Fruit fly (Drosophila melanogaster) whole organism, prepupa: ENCODE data around the gene CG31867.
A peak's percentile ranks its signal among the peaks of the same experiment; 100 is the strongest.

Source experiments
- Blimp-1 ChIP-seq: fragments of 200-800 bp; sonication (Bioruptor generic); optimal IDR thresholded peaks from 3 replicates; lab custom pipeline; 2017; ENCODE audit warnings: missing biosample characterization, missing genetic modification characterization, mild to moderate bottlenecking, moderate library complexity, missing genetic modification reagents
- CG10631 ChIP-seq: fragments of 200-800 bp; sonication (Bioruptor generic); optimal IDR thresholded peaks from 2 replicates; lab custom pipeline; 2016; ENCODE audit warnings: missing biosample characterization, missing genetic modification characterization
- CG10669 ChIP-seq: fragments of 200-800 bp; sonication (Bioruptor generic); optimal IDR thresholded peaks from 3 replicates; lab custom pipeline; 2018; ENCODE audit warnings: missing biosample characterization, mild to moderate bottlenecking, missing genetic modification characterization, moderate library complexity
- CG11762 ChIP-seq: fragments of 200-800 bp; sonication (Bioruptor generic); optimal IDR thresholded peaks from 3 replicates; lab custom pipeline; 2016; ENCODE audit warnings: missing biosample characterization, missing genetic modification characterization; ENCODE audit not compliant: insufficient read depth
- CG11902 ChIP-seq: fragments of 200-800 bp; sonication (Bioruptor generic); optimal IDR thresholded peaks from 3 replicates; lab custom pipeline; 2016; ENCODE audit warnings: missing biosample characterization, missing genetic modification characterization
- CG1621 ChIP-seq: fragments of 200-800 bp; sonication (Bioruptor generic); optimal IDR thresholded peaks from 3 replicates; lab custom pipeline; 2018; ENCODE audit warnings: missing biosample characterization, mild to moderate bottlenecking, missing genetic modification characterization
- CG16779 ChIP-seq: fragments of 200-800 bp; sonication (Bioruptor generic); optimal IDR thresholded peaks from 3 replicates; lab custom pipeline; 2017; ENCODE audit warnings: missing biosample characterization, mild to moderate bottlenecking, missing genetic modification characterization
- CG3032 ChIP-seq: fragments of 200-800 bp; optimal IDR thresholded peaks from 2 replicates; lab custom pipeline; 2019; ENCODE audit warnings: missing biosample characterization, mild to moderate bottlenecking, missing genetic modification characterization, moderate library complexity
- CG31627 ChIP-seq: fragments of 200-800 bp; sonication (Bioruptor generic); optimal IDR thresholded peaks from 3 replicates; lab custom pipeline; 2016; ENCODE audit warnings: missing biosample characterization, missing genetic modification characterization
- CG32006 ChIP-seq: fragments of 200-800 bp; sonication (Bioruptor generic); optimal IDR thresholded peaks from 3 replicates; lab custom pipeline; 2017; ENCODE audit warnings: missing biosample characterization, mild to moderate bottlenecking, missing genetic modification characterization
- CG34406 ChIP-seq: fragments of 200-800 bp; sonication (Bioruptor generic); optimal IDR thresholded peaks from 3 replicates; lab custom pipeline; 2016; ENCODE audit warnings: missing biosample characterization, missing genetic modification characterization
- CG3919 ChIP-seq: fragments of 200-800 bp; sonication (Bioruptor generic); optimal IDR thresholded peaks from 3 replicates; lab custom pipeline; 2016; ENCODE audit warnings: missing biosample characterization, missing genetic modification characterization
- CG4318 ChIP-seq: fragments of 200-800 bp; sonication (Bioruptor generic); optimal IDR thresholded peaks from 3 replicates; lab custom pipeline; 2017; ENCODE audit warnings: missing biosample characterization, mild to moderate bottlenecking, missing genetic modification characterization
- CG6163 ChIP-seq: fragments of 200-800 bp; sonication (Bioruptor generic); IDR thresholded peaks from 3 replicates; pipeline ENCODE4 v1.3.6; 2022; ENCODE audit warnings: missing biosample characterization, missing genetic modification characterization
- CG6276 ChIP-seq: fragments of 200-800 bp; sonication (Bioruptor generic); optimal IDR thresholded peaks from 2 replicates; lab custom pipeline; 2017; ENCODE audit warnings: missing biosample characterization, mild to moderate bottlenecking, missing genetic modification characterization
- CG6792 ChIP-seq: fragments of 200-800 bp; sonication (Bioruptor generic); optimal IDR thresholded peaks from 3 replicates; lab custom pipeline; 2016; ENCODE audit warnings: missing biosample characterization, missing genetic modification characterization
- CG7368 ChIP-seq: fragments of 200-800 bp; sonication (Bioruptor generic); optimal IDR thresholded peaks from 3 replicates; lab custom pipeline; 2016; ENCODE audit warnings: missing biosample characterization, missing genetic modification characterization
- CG8119 ChIP-seq: fragments of 200-800 bp; sonication (Bioruptor generic); IDR thresholded peaks from 3 replicates; pipeline ENCODE4 v1.3.6; 2022; ENCODE audit warnings: missing biosample characterization, missing genetic modification characterization
- CG8632 ChIP-seq: fragments of 200-800 bp; sonication (Bioruptor generic); optimal IDR thresholded peaks from 3 replicates; lab custom pipeline; 2016; ENCODE audit warnings: missing biosample characterization, missing genetic modification characterization
- CG9139 ChIP-seq: fragments of 200-800 bp; sonication (Bioruptor generic); optimal IDR thresholded peaks from 3 replicates; lab custom pipeline; 2017; ENCODE audit warnings: missing biosample characterization, mild to moderate bottlenecking, missing genetic modification characterization
- Eip75B ChIP-seq: fragments of 200-800 bp; sonication (Bioruptor generic); optimal IDR thresholded peaks from 3 replicates; lab custom pipeline; 2016; ENCODE audit warnings: missing biosample characterization, missing genetic modification characterization
- Eip93F ChIP-seq: fragments of 200-800 bp; sonication (Bioruptor generic); optimal IDR thresholded peaks from 2 replicates; lab custom pipeline; 2016; ENCODE audit warnings: missing biosample characterization, mild to moderate bottlenecking, missing genetic modification characterization
- Ets21C ChIP-seq: fragments of 200-800 bp; sonication (Bioruptor generic); optimal IDR thresholded peaks from 3 replicates; lab custom pipeline; 2016; ENCODE audit warnings: missing biosample characterization, missing genetic modification characterization
- Ets96B ChIP-seq: fragments of 200-800 bp; optimal IDR thresholded peaks from 2 replicates; lab custom pipeline; 2019; ENCODE audit warnings: missing biosample characterization, mild to moderate bottlenecking, missing genetic modification characterization, moderate library complexity
- Gug ChIP-seq: fragments of 200-800 bp; sonication (Bioruptor generic); IDR thresholded peaks from 2 replicates; pipeline ENCODE4 v1.3.6; 2022; ENCODE audit warnings: missing biosample characterization, missing genetic modification characterization
- Hr38 ChIP-seq: sonication (Bioruptor generic); optimal IDR thresholded peaks from 2 replicates; lab custom pipeline; 2016; ENCODE audit warnings: missing biosample characterization, missing genetic modification characterization
- Hr39 ChIP-seq: fragments of 200-800 bp; sonication (Bioruptor generic); optimal IDR thresholded peaks from 2 replicates; lab custom pipeline; 2016; ENCODE audit warnings: missing biosample characterization, missing genetic modification characterization
- Met ChIP-seq: fragments of 200-800 bp; sonication (Bioruptor generic); optimal IDR thresholded peaks from 3 replicates; lab custom pipeline; 2016; ENCODE audit warnings: missing biosample characterization, missing genetic modification characterization
- OdsH ChIP-seq: fragments of 200-800 bp; sonication (Bioruptor generic); optimal IDR thresholded peaks from 3 replicates; lab custom pipeline; 2016; ENCODE audit warnings: missing biosample characterization, missing genetic modification characterization
- Smox ChIP-seq: fragments of 200-800 bp; sonication (Bioruptor generic); optimal IDR thresholded peaks from 3 replicates; lab custom pipeline; 2016; ENCODE audit warnings: missing biosample characterization, missing genetic modification characterization
- Sox102F ChIP-seq: fragments of 200-800 bp; sonication (Bioruptor generic); optimal IDR thresholded peaks from 2 replicates; lab custom pipeline; 2016; ENCODE audit warnings: missing biosample characterization, mild to moderate bottlenecking, missing genetic modification characterization
- achi ChIP-seq: fragments of 200-800 bp; sonication (Bioruptor generic); optimal IDR thresholded peaks from 3 replicates; lab custom pipeline; 2016; ENCODE audit warnings: missing biosample characterization, missing genetic modification characterization
- acj6 ChIP-seq: fragments of 200-800 bp; sonication (Bioruptor generic); optimal IDR thresholded peaks from 3 replicates; lab custom pipeline; 2016; ENCODE audit warnings: missing biosample characterization, missing genetic modification characterization
- cyc ChIP-seq: fragments of 200-800 bp; sonication (Bioruptor generic); optimal IDR thresholded peaks from 3 replicates; lab custom pipeline; 2016; ENCODE audit warnings: missing biosample characterization, missing genetic modification characterization
- dac ChIP-seq: fragments of 200-800 bp; sonication (Bioruptor generic); optimal IDR thresholded peaks from 2 replicates; lab custom pipeline; 2017; ENCODE audit warnings: missing biosample characterization, mild to moderate bottlenecking, missing genetic modification characterization
- eg ChIP-seq: fragments of 200-800 bp; sonication (Bioruptor generic); IDR thresholded peaks from 3 replicates; pipeline ENCODE4 v1.3.6; 2022; ENCODE audit warnings: missing biosample characterization, missing genetic modification characterization
- esn ChIP-seq: fragments of 200-800 bp; sonication (Bioruptor generic); optimal IDR thresholded peaks from 2 replicates; lab custom pipeline; 2016; ENCODE audit warnings: missing biosample characterization, mild to moderate bottlenecking, missing genetic modification characterization, moderate library complexity
- fd59A ChIP-seq: fragments of 200-800 bp; sonication (Bioruptor generic); optimal IDR thresholded peaks from 2 replicates; lab custom pipeline; 2017; ENCODE audit warnings: missing biosample characterization, mild to moderate bottlenecking, missing genetic modification characterization, missing genetic modification reagents
- fd85E ChIP-seq: fragments of 200-800 bp; sonication (Bioruptor generic); optimal IDR thresholded peaks from 3 replicates; lab custom pipeline; 2016; ENCODE audit warnings: missing biosample characterization, missing genetic modification characterization
- fkh ChIP-seq: fragments of 200-800 bp; sonication (Bioruptor generic); optimal IDR thresholded peaks from 3 replicates; lab custom pipeline; 2017; ENCODE audit warnings: missing biosample characterization, mild to moderate bottlenecking, missing genetic modification characterization, moderate library complexity
- lz ChIP-seq: fragments of 200-800 bp; sonication (Bioruptor generic); optimal IDR thresholded peaks from 3 replicates; lab custom pipeline; 2016; ENCODE audit warnings: missing biosample characterization, missing genetic modification characterization
- net ChIP-seq: fragments of 200-800 bp; sonication (Bioruptor generic); optimal IDR thresholded peaks from 3 replicates; lab custom pipeline; 2016; ENCODE audit warnings: missing biosample characterization, missing genetic modification characterization
- pdm3 ChIP-seq: fragments of 200-800 bp; sonication (Bioruptor generic); optimal IDR thresholded peaks from 3 replicates; lab custom pipeline; 2016; ENCODE audit warnings: missing biosample characterization, missing genetic modification characterization
- salr ChIP-seq, 2 experiments: fragments of 200-800 bp; sonication (Bioruptor generic); optimal IDR thresholded peaks; 3 replicates each; lab custom pipeline; 2016 to 2018; ENCODE audit warnings: missing biosample characterization in 2 of 2, missing genetic modification characterization in 2 of 2, mild to moderate bottlenecking in 1 of 2
- spab ChIP-seq: fragments of 200-800 bp; sonication (Bioruptor generic); optimal IDR thresholded peaks from 2 replicates; lab custom pipeline; 2017; ENCODE audit warnings: missing biosample characterization, mild to moderate bottlenecking, missing genetic modification characterization, missing genetic modification reagents
- ss ChIP-seq, 2 experiments: fragments of 200-800 bp; sonication (Bioruptor generic); optimal IDR thresholded peaks; 2 replicates in 1 of 2; 3 replicates in 1 of 2; lab custom pipeline; 2017 to 2018; ENCODE audit warnings: mild to moderate bottlenecking in 2 of 2, missing biosample characterization in 2 of 2, missing genetic modification characterization in 2 of 2, moderate library complexity in 1 of 2

The CG31867 gene

dm6 chr2L:11192691-11193090, 47.5 kb upstream of the CG31867 start (continued):
- TF ChIP-seq net (peak; percentile 5), lz (GFP tag; lab: Kevin White, UChicago) (no peak), Eip93F (GFP tag; lab: Kevin White, UChicago) (no peak), CG11762 (GFP tag; lab: Kevin White, UChicago) (no peak), CG32006 (GFP tag; lab: Kevin White, UChicago) (peak; percentile 63), CG8119 (peak; percentile 40; the same call in 1 of the 3 replicates), cyc (GFP tag; lab: Kevin White, UChicago) (no peak), CG11902 (GFP tag; lab: Kevin White, UChicago) (no peak), pdm3 (GFP tag; lab: Kevin White, UChicago) (peak; percentile 47), Gug (GFP tag; lab: Robert Waterston, UW) (0 out of 2 replicates have a peak, but pooled peaks have one; percentile 16), CG6163 (GFP tag; lab: Robert Waterston, UW) (no peak)

dm6 chr2L:11190165-11190564, 44.9 kb upstream of the CG31867 start:
- TF ChIP-seq CG10631 (no peak), cyc (GFP tag; lab: Kevin White, UChicago) (no peak), Hr38 (GFP tag; lab: Kevin White, UChicago) (no peak), achi (no peak), CG9139 (GFP tag; lab: Kevin White, UChicago) (no peak), CG6792 (GFP tag; lab: Kevin White, UChicago) (no peak), CG1621 (no peak), dac (GFP tag; lab: Kevin White, UChicago) (no peak), CG11762 (GFP tag; lab: Kevin White, UChicago) (no peak), Ets96B (tag; lab: Kevin White, UChicago) (no peak), esn (GFP tag; lab: Kevin White, UChicago) (no peak), Blimp-1 (GFP tag; lab: Kevin White, UChicago) (no peak), Hr39 (GFP tag; lab: Kevin White, UChicago) (no peak), CG4318 (GFP tag; lab: Kevin White, UChicago) (no peak), spab (GFP tag; lab: Kevin White, UChicago) (no peak), eg (GFP tag; lab: Robert Waterston, UW) (no peak), ss (GFP tag; optimal IDR thresholded peaks at IDR 0.05; lab: Kevin White, UChicago) (no peak), CG31627 (no peak), fkh (GFP tag; lab: Kevin White, UChicago) (no peak), OdsH (GFP tag; lab: Kevin White, UChicago) (no peak)

- TF ChIP-seq CG9139 (GFP tag; lab: Kevin White, UChicago) (no peak), acj6 (peak; percentile 56), CG6792 (GFP tag; lab: Kevin White, UChicago) (peak; percentile 65), Ets21C (peak; percentile 3), CG3032 (no peak), CG8632 (GFP tag; lab: Kevin White, UChicago) (peak; percentile 53), fkh (GFP tag; lab: Kevin White, UChicago) (no peak), CG34406 (GFP tag; lab: Kevin White, UChicago) (peak; percentile 70), CG10631 (peak; percentile 53), Smox (GFP tag; lab: Kevin White, UChicago) (peak; percentile 75), fd85E (GFP tag; lab: Kevin White, UChicago) (no peak), fd59A (GFP tag; lab: Kevin White, UChicago) (peak; percentile 36), net (peak; percentile 32), eg (GFP tag; lab: Robert Waterston, UW) (no peak), CG6163 (GFP tag; lab: Robert Waterston, UW) (no peak; the same call in 2 of the 3 replicates), CG16779 (tag; lab: Kevin White, UChicago) (no peak), salr (GFP tag; optimal IDR thresholded peaks at IDR 0.05; lab: Kevin White, UChicago) (no peak), CG10669 (GFP tag; lab: Kevin White, UChicago) (peak; percentile 19), CG3919 (GFP tag; lab: Kevin White, UChicago) (peak; percentile 40), Eip75B (GFP tag; lab: Kevin White, UChicago) (peak; percentile 56), Met (GFP tag; lab: Kevin White, UChicago) (peak; percentile 58), lz (GFP tag; lab: Kevin White, UChicago) (peak; percentile 16), CG1621 (no peak), CG11762 (GFP tag; lab: Kevin White, UChicago) (no peak), CG7368 (GFP tag; lab: Kevin White, UChicago) (no peak), Ets96B (tag; lab: Kevin White, UChicago) (peak; percentile 36), Sox102F (GFP tag; lab: Kevin White, UChicago) (peak; percentile 66), OdsH (GFP tag; lab: Kevin White, UChicago) (peak; percentile 66), CG6276 (GFP tag; lab: Kevin White, UChicago) (no peak), achi (peak; percentile 54)
Measured at dm6 chr2L:11189116-11189449, 43.9 kb upstream of the CG31867 start.
